Fruit fly (Drosophila melanogaster): ENCODE measurements around the gene CTCF.

DNA sequence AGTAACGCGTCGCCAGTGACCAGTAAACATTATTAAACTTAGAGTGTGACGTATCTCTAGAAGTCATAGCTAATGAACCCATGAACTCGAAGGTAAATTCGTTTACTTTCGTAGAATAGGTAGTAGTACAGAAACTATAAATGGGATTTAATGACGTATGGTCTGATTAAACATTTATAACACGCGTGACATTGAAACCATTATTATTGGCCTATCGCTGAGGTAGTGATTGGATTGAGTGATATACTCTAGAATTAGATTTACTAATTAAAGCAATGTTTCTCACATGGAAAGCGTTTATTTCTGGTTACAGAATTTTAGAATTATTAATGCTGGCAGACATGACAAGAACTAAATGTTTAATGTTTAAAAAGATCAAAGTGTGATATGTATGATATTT lies 20.3 kb upstream of the CTCF start:
- TF ChIP-seq CG3919 (GFP tag; optimal IDR thresholded peaks at IDR 0.05) = no peak
- TF ChIP-seq CG10669 (GFP tag; optimal IDR thresholded peaks at IDR 0.05) = no peak
- no peak for TF ChIP-seq CG6276 (GFP tag; optimal IDR thresholded peaks at IDR 0.05)
- no peak for TF ChIP-seq net (GFP tag; optimal IDR thresholded peaks at IDR 0.05)
- no peak for TF ChIP-seq achi (GFP tag; optimal IDR thresholded peaks at IDR 0.05)
- no peak for TF ChIP-seq Blimp-1 (GFP tag; optimal IDR thresholded peaks at IDR 0.05)
- TF ChIP-seq CG6854 (GFP tag; optimal IDR thresholded peaks at IDR 0.05) = no peak
- no peak for TF ChIP-seq OdsH (GFP tag; optimal IDR thresholded peaks at IDR 0.05)
- TF ChIP-seq Sox102F (GFP tag; optimal IDR thresholded peaks at IDR 0.05) = no peak
- no peak for TF ChIP-seq Hr4 (GFP tag; optimal IDR thresholded peaks at IDR 0.05)
